Worm (Caenorhabditis elegans) whole organism, L1 larva: ENCODE results near the gene str-190.

Experiments
- efl-1 ChIP-seq, 4 experiments: fragments of 150-350 bp; optimal IDR thresholded peaks in 3 of 4; peaks in 1 of 4; 1 replicate in 1 of 4; 2 replicates in 3 of 4; lab custom pipeline; 2014; ENCODE audit warnings: missing biosample characterization in 2 of 4, missing genetic modification characterization in 2 of 4, missing genetic modification reagents in 2 of 4
- egl-27 ChIP-seq, 2 experiments: fragments of 150-350 bp in 1 of 2; sonication (generic microtip); optimal IDR thresholded peaks; 3 replicates each; lab custom pipeline; 2017 to 2018; ENCODE audit warnings: missing biosample characterization in 2 of 2, missing genetic modification characterization in 2 of 2, missing genetic modification reagents in 2 of 2
- fos-1 ChIP-seq: fragments of 150-350 bp; optimal IDR thresholded peaks from 2 replicates; lab custom pipeline; 2014; ENCODE audit warnings: missing biosample characterization, missing genetic modification characterization
- lin-15B ChIP-seq: fragments of 150-350 bp; sonication (generic microtip); optimal IDR thresholded peaks from 3 replicates; lab custom pipeline; 2014; ENCODE audit warnings: missing biosample characterization, missing genetic modification characterization
- nhr-12 ChIP-seq: sonication (generic microtip); optimal IDR thresholded peaks from 2 replicates; lab custom pipeline; 2017; ENCODE audit warnings: missing biosample characterization, missing genetic modification characterization
- nhr-76 ChIP-seq: sonication (generic microtip); optimal IDR thresholded peaks from 2 replicates; lab custom pipeline; 2017; ENCODE audit warnings: missing biosample characterization, missing genetic modification characterization
- zag-1 ChIP-seq: fragments of 150-350 bp; optimal IDR thresholded peaks from 2 replicates; lab custom pipeline; 2014; ENCODE audit warnings: missing biosample characterization, missing genetic modification characterization
- ztf-11 ChIP-seq, 2 experiments: sonication (generic microtip); optimal IDR thresholded peaks; 2 replicates each; lab custom pipeline; 2016 to 2017; ENCODE audit warnings: missing genetic modification characterization in 2 of 2, missing biosample characterization in 1 of 2, missing compliant biosample characterization in 1 of 2
- ztf-4 ChIP-seq: fragments of 150-350 bp; optimal IDR thresholded peaks from 2 replicates; lab custom pipeline; 2014; ENCODE audit warnings: missing biosample characterization, missing genetic modification characterization

DNA sequence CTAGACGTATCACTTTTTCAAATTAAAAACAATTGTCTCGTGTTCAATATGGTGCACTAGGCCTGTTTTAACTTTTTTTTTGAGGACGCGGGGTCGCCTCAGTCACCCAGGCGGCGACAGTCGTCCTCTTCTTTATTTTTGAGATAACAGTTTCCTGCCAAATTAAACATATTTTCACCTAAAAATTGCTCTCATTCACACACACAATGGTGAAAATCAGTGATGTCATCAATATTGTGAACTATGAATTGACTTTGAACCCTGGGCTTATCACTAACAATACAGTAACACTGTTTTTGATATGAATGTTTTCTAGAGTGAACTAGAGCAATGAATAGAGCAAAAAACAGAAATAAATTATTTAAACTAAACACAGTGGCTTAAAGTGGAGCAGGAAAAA lies 43.0 kb upstream of the str-190 start:
- TF ChIP-seq zag-1 (tag; lab: Kevin White, UChicago), result no peak
- no peak for TF ChIP-seq fos-1 (tag; lab: Kevin White, UChicago)
- no peak for TF ChIP-seq efl-1 (optimal IDR thresholded peaks at IDR 0.05; lab: Kevin White, UChicago)
- TF ChIP-seq efl-1 (GFP tag; optimal IDR thresholded peaks at IDR 0.05 in 1 of 2; lab: Kevin White, UChicago), result no peak
- no peak for TF ChIP-seq egl-27 (tag; optimal IDR thresholded peaks at IDR 0.05; lab: Kevin White, UChicago)
- TF ChIP-seq nhr-12 (tag; lab: Kevin White, UChicago), result no peak
- TF ChIP-seq nhr-76 (tag; lab: Kevin White, UChicago), result no peak
- TF ChIP-seq ztf-4 (tag; lab: Kevin White, UChicago), result no peak
- no peak for TF ChIP-seq ztf-11 (tag; optimal IDR thresholded peaks at IDR 0.05; lab: Kevin White, UChicago)
- no peak for TF ChIP-seq lin-15B (tag; lab: Kevin White, UChicago)
